Worm (Caenorhabditis elegans): ENCODE data around the gene srg-57.
A peak's percentile ranks its signal among the peaks of the same experiment; 100 is the strongest.

- no peak for TF ChIP-seq madf-8 (GFP tag; conservative IDR thresholded peaks at IDR 0.05)
- no peak for TF ChIP-seq K11D2.4 (GFP tag; IDR thresholded peaks at IDR 0.05)
- no peak for TF ChIP-seq hlh-26 (GFP tag; conservative IDR thresholded peaks at IDR 0.05)
- TF ChIP-seq mxl-1 (tag; optimal IDR thresholded peaks at IDR 0.05) = no peak
- no peak for TF ChIP-seq nfya-1 (tag; optimal IDR thresholded peaks at IDR 0.05; ENCODE audit: borderline replicate concordance, insufficient read depth)
- no peak for TF ChIP-seq sptf-2 (GFP tag; optimal IDR thresholded peaks at IDR 0.05)
- TF ChIP-seq F37B4.10 (GFP tag; IDR thresholded peaks at IDR 0.05) = no peak
- no peak for TF ChIP-seq B0336.3 (GFP tag; IDR thresholded peaks at IDR 0.05)
- no peak for TF ChIP-seq zfh-2 (GFP tag; conservative IDR thresholded peaks at IDR 0.05)
- peak; percentile 80 for TF ChIP-seq snpc-4 (GFP tag; optimal IDR thresholded peaks at IDR 0.05)
- TF ChIP-seq snpc-4 (tag; optimal IDR thresholded peaks at IDR 0.05) = peak in 3 of 4 experiments; percentile 83 to 93 (median 92)
- no peak for TF ChIP-seq ets-4 (GFP tag; optimal IDR thresholded peaks at IDR 0.05)
- TF ChIP-seq snpc-3.4 (tag; optimal IDR thresholded peaks at IDR 0.05) = peak; percentile 24
- no peak for TF ChIP-seq unc-130 (GFP tag; optimal IDR thresholded peaks at IDR 0.05)
- no peak for TF ChIP-seq ztf-25 (GFP tag; IDR thresholded peaks at IDR 0.05)
These were observed 5.3 kb upstream of the srg-57 start for ce11 chrV:2739607-2740006.

Data from whole organism, young adult.